Fruit fly (Drosophila melanogaster): Measurements from ENCODE around the gene Ktl.

Ktl gene

DNA sequence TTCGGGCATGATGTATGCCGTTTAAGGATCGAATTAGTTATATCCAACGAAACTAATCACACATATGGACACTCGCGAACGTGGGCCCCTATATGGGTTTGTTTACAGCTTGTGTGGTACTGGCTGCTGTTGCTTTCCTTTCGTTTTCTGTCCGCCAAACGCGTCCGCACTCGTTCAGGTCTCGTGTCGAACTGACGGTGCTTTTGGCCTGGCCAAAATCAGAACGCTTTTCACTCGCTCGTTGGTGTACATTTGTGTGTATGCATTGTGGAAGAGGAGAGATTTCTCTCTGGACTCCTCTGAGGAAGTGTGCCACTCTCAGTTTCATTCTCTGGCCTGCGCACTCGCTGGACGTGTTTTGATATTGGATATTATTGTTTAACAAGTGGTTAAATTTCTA is at the start of gene Ktl:
TSS of gene Ktl (minus strand) at position 193 of the 400 bp plus-strand sequence.
- TF ChIP-seq CG17801 (GFP tag; optimal IDR thresholded peaks at IDR 0.05; ENCODE audit: partially characterized antibody) = no peak

DNA sequence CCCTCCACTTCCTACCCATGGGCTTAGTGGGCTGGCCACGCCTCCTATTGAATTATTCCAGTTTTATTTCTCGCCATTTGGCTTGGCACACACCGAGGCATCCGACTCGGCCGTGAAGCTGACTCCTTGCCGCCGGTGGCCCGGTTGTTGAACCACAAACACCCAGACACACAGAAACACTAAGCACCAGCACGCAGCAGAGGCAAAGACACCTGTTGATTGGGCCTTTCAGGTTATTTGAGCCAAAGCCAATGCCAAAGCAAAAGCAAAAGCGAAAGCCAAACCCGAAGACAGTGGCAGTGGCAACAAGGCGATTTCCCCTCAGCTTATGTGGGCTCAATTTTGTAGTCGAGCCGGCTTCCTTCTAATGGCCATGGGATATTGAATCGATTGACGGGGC is 49.7 kb upstream of the Ktl start:
- no peak for TF ChIP-seq CG17801 (GFP tag; optimal IDR thresholded peaks at IDR 0.05; ENCODE audit: partially characterized antibody)

DNA sequence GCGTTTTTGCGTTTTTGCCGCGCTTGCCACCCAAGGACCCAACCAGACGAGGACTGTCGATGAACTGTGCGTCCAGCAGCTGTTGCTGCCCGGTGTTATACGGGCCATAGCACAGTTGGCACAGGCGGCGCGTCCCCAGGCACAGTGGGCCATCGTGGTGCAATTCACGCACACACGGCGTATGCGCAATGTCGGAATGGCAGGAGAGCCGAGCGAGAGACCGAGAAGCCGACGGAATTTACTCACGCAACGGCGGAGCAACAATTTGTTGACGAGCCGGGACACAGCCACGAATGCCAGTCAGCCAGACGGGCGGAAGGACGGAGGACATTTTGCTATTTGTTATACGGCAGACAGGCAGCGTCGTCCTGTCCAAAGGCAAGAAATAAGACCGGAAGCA is 48.3 kb upstream of the Ktl start, which contains the start of gene CG31191:
TSS of gene CG31191 (minus strand) at position 68 of the 400 bp plus-strand sequence.
- no peak for TF ChIP-seq CG17801 (GFP tag; optimal IDR thresholded peaks at IDR 0.05; ENCODE audit: partially characterized antibody)

DNA sequence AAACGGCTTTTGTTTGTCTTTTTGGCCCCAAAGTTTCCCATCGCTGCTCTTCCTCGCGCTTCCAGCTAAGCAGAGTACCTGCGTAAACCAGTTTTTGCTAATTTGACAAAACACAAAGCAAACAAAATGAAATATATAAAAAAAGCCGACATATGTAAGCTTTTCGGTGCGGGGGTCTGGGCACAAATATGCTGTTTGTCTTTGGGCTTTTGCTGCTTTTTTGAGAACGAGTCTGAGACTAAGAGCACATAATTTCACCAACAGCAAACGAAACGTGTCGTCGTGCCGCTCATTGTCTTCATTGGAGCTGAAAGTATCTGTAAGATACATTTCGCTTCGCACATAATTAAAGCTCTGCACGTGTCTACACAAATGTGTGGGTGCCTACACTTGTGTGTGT is 18.7 kb upstream of the Ktl start:
- no peak for TF ChIP-seq CG17801 (GFP tag; optimal IDR thresholded peaks at IDR 0.05; ENCODE audit: partially characterized antibody)

- TF ChIP-seq CG17801 (GFP tag; optimal IDR thresholded peaks at IDR 0.05; ENCODE audit: partially characterized antibody) = peak; percentile 96
These were observed 17.0 kb upstream of the Ktl start, which contains the start of gene hdly for dm6 chr3R:20914103-20914502. Gene hdly, plus strand, starts transcription at chr3R:20914296.

DNA sequence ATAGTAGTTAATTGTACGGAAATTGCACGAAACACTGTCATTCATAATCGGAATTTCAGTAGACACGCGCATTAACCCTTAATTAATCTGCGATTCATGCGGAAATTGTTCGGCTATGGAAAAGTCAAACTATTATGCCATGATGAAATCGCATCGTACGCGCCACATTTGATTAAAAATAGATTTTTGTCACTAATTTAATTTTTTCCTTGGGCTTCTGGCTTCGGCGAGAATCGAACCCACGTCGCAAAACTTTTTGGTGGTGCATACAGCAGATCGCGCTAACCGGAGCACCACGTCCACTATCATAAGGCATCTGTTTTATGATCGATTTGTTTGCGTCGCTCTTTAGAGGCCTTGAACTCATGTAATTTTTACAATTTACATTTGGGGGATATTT is 15.6 kb upstream of the Ktl start:
- TF ChIP-seq CG17801 (GFP tag; optimal IDR thresholded peaks at IDR 0.05; ENCODE audit: partially characterized antibody) = no peak

DNA sequence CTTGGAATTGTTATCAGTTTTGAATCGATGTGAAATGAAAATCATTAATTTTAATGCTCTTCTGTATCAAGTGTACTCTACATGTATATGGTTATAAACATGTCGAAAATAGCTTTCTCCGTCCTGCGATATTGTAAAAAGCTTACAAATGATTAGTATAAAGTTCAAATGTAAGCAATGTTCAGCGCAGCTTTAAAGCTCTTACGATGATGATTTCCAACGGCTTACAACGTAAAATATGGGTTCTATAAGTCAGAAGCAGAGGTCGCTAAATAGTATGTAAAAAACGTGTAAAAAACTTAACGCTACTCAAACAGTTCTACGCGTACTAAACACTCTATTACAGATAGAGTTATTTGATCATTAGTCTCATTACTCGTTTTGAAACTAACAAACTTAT is 11.5 kb upstream of the Ktl start:
- TF ChIP-seq CG17801 (GFP tag; optimal IDR thresholded peaks at IDR 0.05; ENCODE audit: partially characterized antibody) = no peak

- no peak for TF ChIP-seq CG17801 (GFP tag; optimal IDR thresholded peaks at IDR 0.05; ENCODE audit: partially characterized antibody)
These were observed 8.3 kb upstream of the Ktl start, which contains the start of gene TotX for dm6 chr3R:20905418-20905817. Gene TotX, minus strand, starts transcription at chr3R:20905518.

DNA sequence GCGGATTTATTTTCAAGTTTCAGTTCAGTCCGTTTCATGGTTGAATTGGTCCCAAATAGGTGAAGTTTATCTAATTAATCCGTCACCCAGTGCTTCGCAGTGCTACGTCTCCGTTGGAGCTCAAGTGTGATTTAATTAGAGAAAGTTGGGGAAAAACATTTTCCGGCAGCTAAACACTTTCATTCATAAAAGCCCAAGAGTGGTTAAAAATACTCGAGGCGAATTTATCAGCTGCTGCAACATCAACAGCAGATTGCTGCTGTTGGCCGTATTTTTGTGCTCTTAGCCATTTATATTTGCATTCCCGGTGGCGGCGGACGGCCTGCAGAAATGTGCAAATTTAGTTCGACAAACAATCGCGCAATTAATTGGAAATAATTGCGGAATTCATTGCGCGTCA is 4.5 kb upstream of the Ktl start, which contains the start of gene Grik:
TSS of gene Grik (plus strand) at position 301 of the 400 bp plus-strand sequence.
- no peak for TF ChIP-seq CG17801 (GFP tag; optimal IDR thresholded peaks at IDR 0.05; ENCODE audit: partially characterized antibody)

DNA sequence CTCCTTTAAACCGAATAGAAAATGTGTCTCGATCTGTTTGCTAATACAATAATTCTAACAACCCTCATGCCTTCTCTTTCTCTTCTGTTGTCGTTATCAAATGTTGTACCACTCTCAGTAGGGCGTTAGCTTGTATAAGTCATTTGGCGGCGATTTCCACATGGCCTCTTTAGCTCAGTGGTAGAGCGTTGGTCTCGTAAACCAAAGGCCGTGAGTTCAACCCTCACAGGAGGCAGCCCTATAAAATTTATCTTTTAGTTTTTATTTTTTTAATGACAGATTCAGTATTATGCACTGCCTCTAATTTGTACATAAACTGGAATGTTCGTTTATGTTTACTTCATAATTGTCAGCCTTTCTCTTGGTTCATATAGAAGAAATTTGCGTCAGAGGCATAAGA is 5.6 kb downstream of the Ktl start:
- TF ChIP-seq CG17801 (GFP tag; optimal IDR thresholded peaks at IDR 0.05; ENCODE audit: partially characterized antibody) = no peak

DNA sequence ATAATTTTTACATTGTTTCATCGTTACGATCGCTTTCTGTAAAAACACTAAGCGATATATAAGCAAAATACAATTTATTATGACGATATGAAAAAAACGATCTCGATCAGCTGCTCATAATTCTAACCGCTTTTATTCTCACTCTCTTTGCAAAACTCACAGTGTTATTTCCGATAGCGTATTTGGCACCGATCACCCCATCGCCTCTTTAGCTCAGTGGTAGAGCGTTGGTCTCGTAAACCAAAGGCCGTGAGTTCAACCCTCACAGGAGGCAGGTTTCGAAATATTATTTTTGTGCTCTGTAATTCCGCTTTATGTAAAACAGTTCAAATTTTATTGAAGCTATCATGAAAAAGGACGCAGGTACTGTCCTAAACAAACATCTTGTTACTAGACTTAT is 6.2 kb downstream of the Ktl start:
- peak; percentile 38 for TF ChIP-seq CG17801 (GFP tag; optimal IDR thresholded peaks at IDR 0.05; ENCODE audit: partially characterized antibody)

DNA sequence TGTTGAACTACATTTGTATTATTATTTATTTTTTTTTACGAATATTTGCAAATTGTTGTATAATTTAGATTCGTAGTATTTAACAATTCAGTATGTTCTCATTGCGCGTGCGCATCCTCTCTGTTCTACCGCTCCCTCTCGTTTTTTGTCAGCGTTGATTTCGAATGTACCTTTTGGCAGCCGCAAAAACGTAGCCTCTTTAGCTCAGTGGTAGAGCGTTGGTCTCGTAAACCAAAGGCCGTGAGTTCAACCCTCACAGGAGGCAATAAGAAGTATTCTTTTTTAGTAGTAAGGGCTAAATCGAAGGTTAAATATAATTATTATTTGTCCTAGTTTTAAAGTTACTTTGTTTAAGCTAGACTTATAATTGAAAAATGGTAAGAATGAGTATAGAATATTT is 6.6 kb downstream of the Ktl start:
- no peak for TF ChIP-seq CG17801 (GFP tag; optimal IDR thresholded peaks at IDR 0.05; ENCODE audit: partially characterized antibody)

DNA sequence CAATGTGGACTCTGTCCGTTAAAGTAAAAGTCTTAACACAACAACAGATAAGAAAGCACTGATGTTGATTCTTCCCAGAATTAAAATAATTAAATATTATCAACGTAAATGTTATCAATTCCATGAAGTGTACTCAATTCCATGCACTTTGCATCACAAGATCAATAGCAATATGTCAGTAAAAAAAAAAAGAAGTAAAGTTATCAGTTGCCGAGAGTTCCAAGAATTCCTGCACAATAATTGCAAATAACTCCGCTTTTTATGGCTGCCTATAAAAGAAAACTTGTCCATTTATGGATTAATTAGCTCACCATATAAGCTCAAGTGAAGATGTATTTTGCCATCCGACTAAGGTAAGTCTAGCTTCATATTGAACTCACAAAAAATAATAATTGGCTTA is 19.7 kb downstream of the Ktl start, which contains the start of gene TotZ:
TSS of gene TotZ (plus strand) at position 301 of the 400 bp plus-strand sequence.
- no peak for TF ChIP-seq CG17801 (GFP tag; optimal IDR thresholded peaks at IDR 0.05; ENCODE audit: partially characterized antibody)

DNA sequence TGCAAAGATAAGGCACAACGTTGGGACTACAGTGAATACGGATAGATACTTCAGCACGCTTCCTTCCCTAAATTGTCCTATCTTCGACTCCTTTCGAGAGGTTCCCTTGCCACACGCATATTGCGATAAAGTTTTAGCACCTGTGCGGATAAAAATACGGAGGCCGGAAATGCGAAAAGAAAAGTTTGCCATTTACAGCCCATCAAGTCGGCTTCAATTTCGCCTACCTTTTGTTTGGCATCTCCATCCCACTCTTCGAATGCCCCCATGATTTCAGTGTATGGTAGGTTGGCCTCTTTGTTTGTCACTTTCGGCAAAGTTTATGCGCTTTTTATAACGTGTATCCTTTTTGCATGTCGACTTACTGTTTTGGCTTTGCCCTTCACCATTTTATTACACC is 20.4 kb downstream of the Ktl start:
- no peak for TF ChIP-seq CG17801 (GFP tag; optimal IDR thresholded peaks at IDR 0.05; ENCODE audit: partially characterized antibody)

DNA sequence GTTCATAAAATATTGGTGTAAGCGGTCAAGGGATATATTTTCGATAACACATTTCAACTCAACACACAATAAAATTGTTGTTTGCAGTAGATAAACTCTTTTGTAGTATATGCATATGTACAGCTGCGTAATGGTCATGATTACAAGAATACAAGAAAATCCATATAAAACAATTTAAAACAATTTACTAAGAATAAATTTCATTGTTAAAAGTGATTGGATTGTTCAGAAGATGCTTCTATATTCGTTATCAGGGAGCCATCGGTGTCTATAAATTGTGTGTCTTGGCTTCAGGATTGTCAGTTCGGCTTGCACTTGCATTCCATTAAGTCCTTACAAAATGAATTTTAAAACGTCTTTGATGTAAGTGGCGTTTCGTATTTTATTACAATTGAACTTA is 23.5 kb downstream of the Ktl start, which contains the start of gene TotB:
TSS of gene TotB (plus strand) at position 301 of the 400 bp plus-strand sequence.
- TF ChIP-seq CG17801 (GFP tag; optimal IDR thresholded peaks at IDR 0.05; ENCODE audit: partially characterized antibody) = no peak

- TF ChIP-seq CG17801 (GFP tag; optimal IDR thresholded peaks at IDR 0.05; ENCODE audit: partially characterized antibody) = no peak
These were observed 24.4 kb downstream of the Ktl start, which contains the start of gene TotC for dm6 chr3R:20872688-20873087. Gene TotC, plus strand, starts transcription at chr3R:20872988.

DNA sequence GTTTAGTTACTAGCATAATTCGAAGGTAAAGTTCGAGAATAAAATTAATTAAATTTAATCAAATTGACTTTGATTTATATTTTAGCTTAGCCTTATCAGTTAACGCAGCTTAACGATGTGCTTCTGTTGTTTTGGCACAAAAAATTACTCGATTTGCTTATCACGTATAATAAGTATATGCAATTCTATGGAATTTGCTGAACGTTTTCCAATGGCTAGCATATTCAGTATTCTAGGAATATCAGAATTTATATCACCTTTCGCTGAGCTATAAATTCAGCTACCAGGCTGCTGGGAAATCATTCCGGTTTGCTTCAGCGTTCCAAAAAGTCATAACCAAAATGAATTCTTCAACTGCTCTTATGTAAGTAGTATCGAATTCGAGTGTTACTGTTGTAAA is 26.4 kb downstream of the Ktl start, which contains the start of gene TotA:
TSS of gene TotA (plus strand) at position 301 of the 400 bp plus-strand sequence.
- TF ChIP-seq CG17801 (GFP tag; optimal IDR thresholded peaks at IDR 0.05; ENCODE audit: partially characterized antibody) = no peak
